Fruit fly (Drosophila melanogaster) whole organism, embryonic: ENCODE measurements around the gene LysRS.

Source experiments
- Awh ChIP-seq: fragments of 200-800 bp; sonication (Bioruptor generic); IDR thresholded peaks from 2 replicates; pipeline ENCODE4, ENCODE4 v1.3.6; 2022; ENCODE audit warnings: missing biosample characterization, missing genetic modification characterization
- Bgb ChIP-seq: fragments of 200-800 bp; sonication (Bioruptor generic); IDR thresholded peaks from 2 replicates; pipeline ENCODE4 v1.3.6; 2022; ENCODE audit warnings: missing biosample characterization, missing genetic modification characterization; ENCODE audit not compliant: partially characterized antibody
- CG10462 ChIP-seq: fragments of 200-800 bp; sonication (Bioruptor generic); optimal IDR thresholded peaks from 2 replicates; lab custom pipeline; 2016; ENCODE audit warnings: missing biosample characterization, missing genetic modification characterization
- CG10543 ChIP-seq: fragments of 200-800 bp; sonication (Bioruptor generic); optimal IDR thresholded peaks from 3 replicates; lab custom pipeline; 2017; ENCODE audit warnings: missing biosample characterization, mild to moderate bottlenecking, missing genetic modification characterization, moderate library complexity
- CG10959 ChIP-seq: fragments of 200-800 bp; sonication (Bioruptor generic); IDR thresholded peaks from 2 replicates; pipeline ENCODE4 v1.3.6; 2022; ENCODE audit warnings: missing biosample characterization, missing genetic modification characterization
- CG11560 ChIP-seq: fragments of 200-800 bp; sonication (Bioruptor generic); IDR thresholded peaks from 3 replicates; pipeline ENCODE4 v1.3.6; 2022; ENCODE audit warnings: missing biosample characterization, missing genetic modification characterization
- CG11723 ChIP-seq: fragments of 200-800 bp; sonication (Bioruptor generic); optimal IDR thresholded peaks from 2 replicates; lab custom pipeline; 2017; ENCODE audit warnings: missing biosample characterization, mild to moderate bottlenecking, missing genetic modification characterization
- CG12071 ChIP-seq: fragments of 200-800 bp; sonication (Bioruptor generic); optimal IDR thresholded peaks from 3 replicates; lab custom pipeline; 2018; ENCODE audit warnings: missing biosample characterization, mild to moderate bottlenecking, missing genetic modification characterization
- CG12104 ChIP-seq: fragments of 200-800 bp; sonication (Bioruptor generic); optimal IDR thresholded peaks from 3 replicates; lab custom pipeline; 2016; ENCODE audit warnings: missing biosample characterization, missing genetic modification characterization
- CG13287 ChIP-seq: fragments of 200-800 bp; sonication (Bioruptor generic); IDR thresholded peaks from 2 replicates; pipeline ENCODE4 v1.3.6; 2022; ENCODE audit warnings: missing biosample characterization, missing genetic modification characterization; ENCODE audit not compliant: partially characterized antibody
- CG14965 ChIP-seq: fragments of 200-800 bp; sonication (Bioruptor generic); optimal IDR thresholded peaks from 2 replicates; lab custom pipeline; 2016; ENCODE audit warnings: missing biosample characterization, missing genetic modification characterization, borderline replicate concordance
- CG15269 ChIP-seq: fragments of 200-800 bp; sonication (Bioruptor generic); optimal IDR thresholded peaks from 2 replicates; lab custom pipeline; 2018; ENCODE audit warnings: missing biosample characterization, mild to moderate bottlenecking, missing genetic modification characterization, moderate library complexity
- CG1647 ChIP-seq: fragments of 200-800 bp; sonication (Bioruptor generic); optimal IDR thresholded peaks from 3 replicates; lab custom pipeline; 2016; ENCODE audit warnings: missing biosample characterization, missing genetic modification characterization
- CG17802 ChIP-seq: fragments of 200-800 bp; sonication (Bioruptor generic); optimal IDR thresholded peaks from 2 replicates; lab custom pipeline; 2018; ENCODE audit warnings: missing biosample characterization, mild to moderate bottlenecking, missing genetic modification characterization, moderate library complexity
- CG30403 ChIP-seq: fragments of 200-800 bp; sonication (Bioruptor generic); optimal IDR thresholded peaks from 3 replicates; lab custom pipeline; 2016; ENCODE audit warnings: missing biosample characterization, missing genetic modification characterization
- CG31388 ChIP-seq: fragments of 200-800 bp; sonication (Bioruptor generic); optimal IDR thresholded peaks from 2 replicates; lab custom pipeline; 2016; ENCODE audit warnings: missing biosample characterization, missing genetic modification characterization
- CG4730 ChIP-seq: fragments of 200-800 bp; sonication (Bioruptor generic); IDR thresholded peaks from 2 replicates; pipeline ENCODE4 v1.3.6; 2022; ENCODE audit warnings: missing biosample characterization, missing genetic modification characterization
- CG5953 ChIP-seq: fragments of 200-800 bp; sonication (Bioruptor generic); IDR thresholded peaks from 2 replicates; pipeline ENCODE4 v1.3.6; 2022; ENCODE audit warnings: missing biosample characterization, missing genetic modification characterization
- CG6175 ChIP-seq: fragments of 200-800 bp; sonication (Bioruptor generic); IDR thresholded peaks from 3 replicates; pipeline ENCODE4 v1.3.6; 2022; ENCODE audit warnings: missing biosample characterization, missing genetic modification characterization
- CG6254 ChIP-seq: fragments of 200-800 bp; sonication (Bioruptor generic); optimal IDR thresholded peaks from 3 replicates; lab custom pipeline; 2017; ENCODE audit warnings: mild to moderate bottlenecking, missing biosample characterization, missing genetic modification reagents, missing genetic modification characterization
- CG6813 ChIP-seq: fragments of 200-800 bp; sonication (Bioruptor generic); optimal IDR thresholded peaks from 2 replicates; lab custom pipeline; 2017; ENCODE audit warnings: missing biosample characterization, missing genetic modification characterization, mild to moderate bottlenecking, moderate library complexity, missing genetic modification reagents
- CG7963 ChIP-seq: fragments of 200-800 bp; sonication (Bioruptor generic); IDR thresholded peaks from 3 replicates; pipeline ENCODE4 v1.3.6; 2022; ENCODE audit warnings: missing biosample characterization, missing genetic modification characterization; ENCODE audit not compliant: partially characterized antibody
- CG9215 ChIP-seq: fragments of 200-800 bp; sonication (Bioruptor generic); IDR thresholded peaks from 2 replicates; pipeline ENCODE4 v1.3.6; 2022; ENCODE audit warnings: missing biosample characterization, missing genetic modification characterization
- CoRest ChIP-seq: fragments of 200-800 bp; sonication (Bioruptor generic); optimal IDR thresholded peaks from 3 replicates; lab custom pipeline; 2018; ENCODE audit warnings: missing biosample characterization, mild to moderate bottlenecking, missing genetic modification characterization, moderate library complexity
- Dip2 ChIP-seq: fragments of 200-800 bp; sonication (Bioruptor generic); IDR thresholded peaks from 2 replicates; pipeline ENCODE4 v1.3.6; 2022; ENCODE audit warnings: missing biosample characterization, missing genetic modification characterization
- Gsc ChIP-seq: fragments of 200-800 bp; sonication (Bioruptor generic); IDR thresholded peaks from 2 replicates; pipeline ENCODE4 v1.3.6; 2022; ENCODE audit warnings: missing biosample characterization, missing genetic modification characterization
- Gug ChIP-seq: fragments of 200-800 bp; sonication (Bioruptor generic); IDR thresholded peaks from 4 replicates; pipeline ENCODE4 v1.3.6; 2022; ENCODE audit warnings: missing biosample characterization, missing genetic modification characterization
- H15 ChIP-seq: fragments of 200-800 bp; sonication (Bioruptor generic); IDR thresholded peaks from 3 replicates; pipeline ENCODE4 v1.3.6; 2022; ENCODE audit warnings: missing biosample characterization, missing genetic modification characterization
- HHEX ChIP-seq: fragments of 200-800 bp; sonication (Bioruptor generic); optimal IDR thresholded peaks from 3 replicates; lab custom pipeline; 2017; ENCODE audit warnings: missing biosample characterization, mild to moderate bottlenecking, missing genetic modification characterization, missing genetic modification reagents
- HLH54F ChIP-seq: fragments of 200-800 bp; sonication (Bioruptor generic); optimal IDR thresholded peaks from 3 replicates; lab custom pipeline; 2016; ENCODE audit warnings: missing biosample characterization, missing genetic modification characterization
- Hr78 ChIP-seq, 2 experiments: fragments of 200-800 bp in 1 of 2; fragments of >200 bp in 1 of 2; sonication (Bioruptor generic) in 1 of 2; optimal IDR thresholded peaks; 2 replicates each; lab custom pipeline; 2017 to 2019; ENCODE audit warnings: missing biosample characterization in 2 of 2, missing genetic modification characterization in 2 of 2, mild to moderate bottlenecking in 1 of 2, moderate library complexity in 1 of 2
- Mrtf ChIP-seq: fragments of 200-800 bp; sonication (Bioruptor generic); IDR thresholded peaks from 3 replicates; pipeline ENCODE4 v1.3.6; 2022; ENCODE audit warnings: missing biosample characterization, missing genetic modification characterization
- NFAT ChIP-seq: fragments of 200-800 bp; sonication (Bioruptor generic); IDR thresholded peaks from 2 replicates; pipeline ENCODE4 v1.3.6; 2022; ENCODE audit warnings: missing biosample characterization, missing genetic modification characterization
- Side ChIP-seq: fragments of 200-800 bp; sonication (Bioruptor generic); optimal IDR thresholded peaks from 2 replicates; lab custom pipeline; 2016; ENCODE audit warnings: missing biosample characterization, missing genetic modification characterization
- ap ChIP-seq: fragments of 200-800 bp; sonication (Bioruptor generic); IDR thresholded peaks from 2 replicates; pipeline ENCODE4 v1.3.6; 2022; ENCODE audit warnings: missing biosample characterization, missing genetic modification characterization
- cato ChIP-seq: fragments of 200-800 bp; sonication (Bioruptor generic); optimal IDR thresholded peaks from 2 replicates; lab custom pipeline; 2016; ENCODE audit warnings: missing biosample characterization, missing genetic modification characterization, borderline replicate concordance
- chif ChIP-seq, 2 experiments: fragments of 200-800 bp; sonication (Bioruptor generic); optimal IDR thresholded peaks; 3 replicates each; lab custom pipeline; 2016; ENCODE audit warnings: missing biosample characterization in 2 of 2, missing genetic modification characterization in 2 of 2
- cwo ChIP-seq: fragments of 200-800 bp; sonication (Bioruptor generic); optimal IDR thresholded peaks from 3 replicates; lab custom pipeline; 2017; ENCODE audit warnings: missing biosample characterization, missing genetic modification characterization, mild to moderate bottlenecking, moderate library complexity, missing genetic modification reagents
- h ChIP-seq: fragments of >200 bp; optimal IDR thresholded peaks from 2 replicates; lab custom pipeline; 2017
- ind ChIP-seq: fragments of 200-800 bp; sonication (Bioruptor generic); optimal IDR thresholded peaks from 3 replicates; lab custom pipeline; 2016; ENCODE audit warnings: missing biosample characterization, missing genetic modification characterization
- mam ChIP-seq: fragments of 200-800 bp; sonication (Bioruptor generic); optimal IDR thresholded peaks from 3 replicates; lab custom pipeline; 2016; ENCODE audit warnings: missing biosample characterization, missing genetic modification characterization
- oc ChIP-seq: fragments of 200-800 bp; sonication (Bioruptor generic); optimal IDR thresholded peaks from 2 replicates; lab custom pipeline; 2018; ENCODE audit warnings: missing biosample characterization, mild to moderate bottlenecking, missing genetic modification characterization, moderate library complexity
- otp ChIP-seq: fragments of 200-800 bp; sonication (Bioruptor generic); IDR thresholded peaks from 3 replicates; pipeline ENCODE4, ENCODE4 v1.3.6; 2022; ENCODE audit warnings: missing biosample characterization, missing genetic modification characterization
- p53 ChIP-seq: fragments of 200-800 bp; sonication (Bioruptor generic); optimal IDR thresholded peaks from 2 replicates; lab custom pipeline; 2016; ENCODE audit warnings: missing biosample characterization, missing genetic modification characterization
- phol ChIP-seq: fragments of 200-800 bp; sonication (Bioruptor generic); optimal IDR thresholded peaks from 3 replicates; lab custom pipeline; 2018; ENCODE audit warnings: missing biosample characterization, mild to moderate bottlenecking, missing genetic modification characterization, moderate library complexity
- ro ChIP-seq: fragments of 200-800 bp; sonication (Bioruptor generic); IDR thresholded peaks from 2 replicates; pipeline ENCODE4 v1.3.6; 2022; ENCODE audit warnings: missing biosample characterization, missing genetic modification characterization
- so ChIP-seq: fragments of 200-800 bp; sonication (Bioruptor generic); IDR thresholded peaks from 3 replicates; pipeline ENCODE4 v1.3.6; 2022; ENCODE audit warnings: missing biosample characterization, missing genetic modification characterization
- stc ChIP-seq: fragments of 200-800 bp; sonication (Bioruptor generic); IDR thresholded peaks from 2 replicates; pipeline ENCODE4 v1.3.6; 2022; ENCODE audit warnings: missing biosample characterization, missing genetic modification characterization
- stwl ChIP-seq: fragments of 200-800 bp; sonication (Bioruptor generic); optimal IDR thresholded peaks from 3 replicates; lab custom pipeline; 2018; ENCODE audit warnings: missing biosample characterization, mild to moderate bottlenecking, missing genetic modification characterization, moderate library complexity

The LysRS gene

DNA sequence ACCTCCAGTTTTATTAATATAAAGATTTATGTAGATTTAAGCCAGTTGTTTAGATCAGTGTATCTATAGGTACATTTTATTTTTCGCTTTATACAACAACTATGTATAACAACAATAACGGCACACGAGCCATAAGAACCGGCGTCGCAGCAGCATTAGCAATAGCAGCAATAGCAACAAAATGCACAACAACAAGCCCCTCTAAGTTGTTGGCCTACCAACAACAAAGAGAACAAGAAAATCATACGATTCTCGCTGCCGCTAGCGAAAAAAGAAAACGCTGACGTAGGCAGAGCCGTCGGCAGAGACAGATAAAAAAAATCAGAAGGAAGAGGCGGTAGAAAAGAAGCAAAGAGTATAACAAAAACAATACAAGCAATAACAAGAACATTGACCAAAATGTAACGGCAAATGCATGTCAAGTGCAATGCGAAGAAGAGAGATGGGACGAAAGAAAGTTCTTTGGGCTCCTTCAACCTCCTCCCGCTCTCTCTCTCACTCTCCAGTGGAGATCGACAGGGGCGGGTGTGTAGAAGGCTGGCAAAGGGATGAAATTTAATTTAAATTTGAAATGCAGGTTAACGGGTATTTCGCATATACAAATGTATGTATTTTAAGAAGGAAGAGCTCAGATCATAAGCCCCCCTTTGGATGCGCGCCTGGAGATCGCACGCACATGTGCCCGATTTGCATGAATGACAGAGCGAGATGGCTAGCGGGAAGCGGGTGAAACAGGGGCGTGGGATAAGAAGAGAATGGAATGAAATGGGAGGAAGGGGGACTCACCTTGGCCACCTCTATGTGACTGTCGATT lies 29.8 kb downstream of the LysRS start (continued):
- TF ChIP-seq CG17802 (tag; lab: Kevin White, UChicago) (peak; percentile 92), CG5953 (peak; percentile 99), Gsc (peak; percentile 98), so (GFP tag; lab: Robert Waterston, UW) (peak; percentile 98), CG10543 (GFP tag; lab: Kevin White, UChicago) (peak; percentile 64), cato (GFP tag; lab: Kevin White, UChicago) (peak; percentile 98), HHEX (GFP tag; lab: Kevin White, UChicago) (peak; percentile 98), CG4730 (GFP tag; lab: Robert Waterston, UW) (peak; percentile 98), CG11560 (tag; lab: Robert Waterston, UW) (peak; percentile 92), Bgb (no peak), CG6175 (GFP tag; lab: Robert Waterston, UW) (peak; percentile 97), Hr78 (GFP tag; optimal IDR thresholded peaks at IDR 0.05; lab: Kevin White, UChicago) (peak in 1 of 2 experiments; percentile 91), CG1647 (GFP tag; lab: Kevin White, UChicago) (peak; percentile 97), H15 (GFP tag; lab: Robert Waterston, UW) (peak; percentile 99), CG14965 (GFP tag; lab: Kevin White, UChicago) (peak; percentile 88), chif (GFP tag; optimal IDR thresholded peaks at IDR 0.05; lab: Kevin White, UChicago) (peak; percentile 99), CG31388 (GFP tag; lab: Kevin White, UChicago) (peak; percentile 94), CG9215 (GFP tag; lab: Robert Waterston, UW) (peak; percentile 97), cwo (GFP tag; lab: Kevin White, UChicago) (peak; percentile 95), Side (peak; percentile 98), CG7963 (GFP tag; lab: Robert Waterston, UW) (no peak), CG12071 (peak; percentile 96), otp (GFP tag; lab: Robert Waterston, UW) (peak; percentile 99), CG6254 (peak; percentile 95), CG10959 (GFP tag; lab: Robert Waterston, UW) (peak; percentile 98), h (lab: Kevin White, UChicago) (no peak), NFAT (GFP tag; lab: Robert Waterston, UW) (peak; percentile 99), ind (peak; percentile 99), CG6813 (GFP tag; lab: Kevin White, UChicago) (peak; percentile 97), CG11723 (peak; percentile 97), mam (peak; percentile 99), phol (tag; lab: Kevin White, UChicago) (peak; percentile 98), HLH54F (peak; percentile 98), CG13287 (no peak), CG15269 (peak; percentile 97), p53 (GFP tag; lab: Kevin White, UChicago) (peak; percentile 95), CG12104 (GFP tag; lab: Kevin White, UChicago) (peak; percentile 94), Dip2 (GFP tag; lab: Robert Waterston, UW) (peak; percentile 63), CG10462 (GFP tag; lab: Kevin White, UChicago) (peak; percentile 97), stc (GFP tag; lab: Robert Waterston, UW) (peak; percentile 98), ap (GFP tag; lab: Robert Waterston, UW) (peak; percentile 98), CoRest (tag; lab: Kevin White, UChicago) (peak; percentile 98), Gug (peak; percentile 99), CG30403 (GFP tag; lab: Kevin White, UChicago) (peak; percentile 98), Mrtf (GFP tag; lab: Robert Waterston, UW) (peak; percentile 98), Awh (GFP tag; lab: Robert Waterston, UW) (peak; percentile 99), stwl (tag; lab: Kevin White, UChicago) (peak; percentile 55), ro (GFP tag; lab: Robert Waterston, UW) (peak; percentile 98), oc (peak; percentile 99)
